Worm (Caenorhabditis elegans) whole organism, young adult: ENCODE data around the gene srh-244.

ENCODE experiments used
- C06A6.2 ChIP-seq: fragments of 200-800 bp; sonication (Bioruptor generic); conservative IDR thresholded peaks from 2 replicates; pipeline ENCODE4 v1.3.6; 2022; ENCODE audit warnings: missing genetic modification characterization, missing compliant biosample characterization
- C17E4.6 ChIP-seq: fragments of 200-800 bp; sonication (Bioruptor generic); IDR thresholded peaks from 2 replicates; pipeline ENCODE4 v1.3.6; 2022; ENCODE audit warnings: missing genetic modification reagents, missing genetic modification characterization, missing compliant biosample characterization
- F33H1.4 ChIP-seq: fragments of 200-800 bp; sonication (Bioruptor generic); IDR thresholded peaks from 2 replicates; pipeline ENCODE4 v1.3.6; 2022; ENCODE audit warnings: missing genetic modification reagents, missing genetic modification characterization, missing compliant biosample characterization
- F39B2.1 ChIP-seq: fragments of 200-800 bp; sonication (Bioruptor generic); IDR thresholded peaks from 2 replicates; pipeline ENCODE4 v1.3.6; 2022; ENCODE audit warnings: missing genetic modification reagents, missing genetic modification characterization, missing compliant biosample characterization
- F52B5.7 ChIP-seq: sonication (generic microtip); optimal IDR thresholded peaks from 2 replicates; lab custom pipeline; 2016; ENCODE audit warnings: mild to moderate bottlenecking, missing genetic modification characterization, missing compliant biosample characterization
- T07F8.4 ChIP-seq: sonication (generic microtip); optimal IDR thresholded peaks from 2 replicates; lab custom pipeline; 2016; ENCODE audit warnings: mild to moderate bottlenecking, missing genetic modification characterization, moderate library complexity, missing compliant biosample characterization
- T26A5.8 ChIP-seq: sonication (generic microtip); optimal IDR thresholded peaks from 2 replicates; lab custom pipeline; 2016; ENCODE audit warnings: missing genetic modification characterization, missing compliant biosample characterization
- Y56A3A.18 ChIP-seq: fragments of 200-800 bp; sonication (Bioruptor generic); IDR thresholded peaks from 2 replicates; pipeline ENCODE4 v1.3.6; 2022; ENCODE audit warnings: missing genetic modification reagents, missing genetic modification characterization, missing compliant biosample characterization
- Y67H2A.10 ChIP-seq: fragments of 200-800 bp; sonication (Bioruptor generic); conservative IDR thresholded peaks from 2 replicates; pipeline ENCODE4 v1.3.6; 2022; ENCODE audit warnings: missing genetic modification reagents, missing genetic modification characterization, missing compliant biosample characterization
- Y79H2A.3 ChIP-seq: fragments of 200-800 bp; sonication (Bioruptor generic); conservative IDR thresholded peaks from 2 replicates; pipeline ENCODE4 v1.3.6; 2022; ENCODE audit warnings: missing genetic modification reagents, missing genetic modification characterization, missing compliant biosample characterization
- ama-1 ChIP-seq, 3 experiments: fragments of 150-350 bp in 1 of 3; sonication (generic microtip) in 2 of 3; optimal IDR thresholded peaks; 2 replicates each; lab custom pipeline; 2014 to 2018; ENCODE audit warnings: missing biosample characterization in 2 of 3, missing genetic modification characterization in 2 of 3, missing genetic modification reagents in 2 of 3
- aptf-3 ChIP-seq: fragments of 200-800 bp; sonication (Bioruptor generic); IDR thresholded peaks from 2 replicates; pipeline ENCODE4 v1.3.6; 2022; ENCODE audit warnings: missing genetic modification characterization, missing compliant biosample characterization
- atf-7 ChIP-seq: sonication (generic microtip); optimal IDR thresholded peaks from 2 replicates; lab custom pipeline; 2017; ENCODE audit warnings: mild to moderate bottlenecking, missing genetic modification characterization, missing compliant biosample characterization
- attf-5 ChIP-seq: fragments of 200-800 bp; sonication (Bioruptor generic); optimal IDR thresholded peaks from 2 replicates; lab custom pipeline; 2018; ENCODE audit warnings: mild to moderate bottlenecking, missing genetic modification characterization, missing compliant biosample characterization
- cebp-2 ChIP-seq: fragments of 200-800 bp; sonication (Bioruptor generic); IDR thresholded peaks from 2 replicates; pipeline ENCODE4 v1.3.6; 2022; ENCODE audit warnings: missing genetic modification characterization, missing compliant biosample characterization
- ceh-100 ChIP-seq: fragments of 200-800 bp; sonication (Bioruptor generic); IDR thresholded peaks from 2 replicates; pipeline ENCODE4 v1.3.6; 2022; ENCODE audit warnings: missing genetic modification reagents, missing genetic modification characterization, missing compliant biosample characterization
- ceh-27 ChIP-seq: fragments of 200-800 bp; sonication (Bioruptor generic); optimal IDR thresholded peaks from 2 replicates; lab custom pipeline; 2018; ENCODE audit warnings: mild to moderate bottlenecking, missing genetic modification characterization, moderate library complexity, missing compliant biosample characterization
- ceh-40 ChIP-seq: fragments of 200-800 bp; sonication (Bioruptor generic); IDR thresholded peaks from 2 replicates; pipeline ENCODE4 v1.3.6; 2022; ENCODE audit warnings: missing genetic modification characterization, missing compliant biosample characterization
- dox-1 ChIP-seq: fragments of 200-800 bp; sonication (Bioruptor generic); IDR thresholded peaks from 2 replicates; pipeline ENCODE4 v1.3.6; 2022; ENCODE audit warnings: missing genetic modification reagents, missing genetic modification characterization, missing compliant biosample characterization
- dpff-1 ChIP-seq: sonication (generic microtip); optimal IDR thresholded peaks from 2 replicates; lab custom pipeline; 2017; ENCODE audit warnings: mild to moderate bottlenecking, missing genetic modification characterization, missing compliant biosample characterization
- egrh-3 ChIP-seq: fragments of 200-800 bp; sonication (Bioruptor generic); IDR thresholded peaks from 2 replicates; pipeline ENCODE4 v1.3.6; 2022; ENCODE audit warnings: missing genetic modification reagents, missing genetic modification characterization, missing compliant biosample characterization
- ekl-4 ChIP-seq: fragments of 200-800 bp; sonication (Bioruptor generic); IDR thresholded peaks from 2 replicates; pipeline ENCODE4 v1.3.6; 2022; ENCODE audit warnings: missing genetic modification reagents, missing genetic modification characterization, missing compliant biosample characterization
- gei-17 ChIP-seq: fragments of 200-800 bp; sonication (Bioruptor generic); optimal IDR thresholded peaks from 2 replicates; lab custom pipeline; 2018; ENCODE audit warnings: mild to moderate bottlenecking, missing genetic modification characterization, missing compliant biosample characterization
- hmg-20 ChIP-seq: fragments of 200-800 bp; sonication (Bioruptor generic); IDR thresholded peaks from 2 replicates; pipeline ENCODE4 v1.3.6; 2022; ENCODE audit warnings: missing genetic modification reagents, missing genetic modification characterization, missing compliant biosample characterization
- hrde-1 ChIP-seq: sonication (generic microtip); optimal IDR thresholded peaks from 2 replicates; lab custom pipeline; 2016; ENCODE audit warnings: missing genetic modification characterization, mild to moderate bottlenecking, missing compliant biosample characterization, moderate library complexity, missing genotype, missing genetic modification reagents, borderline replicate concordance
- lag-1 ChIP-seq: fragments of 200-800 bp; sonication (Bioruptor generic); IDR thresholded peaks from 2 replicates; pipeline ENCODE4 v1.3.6; 2022; ENCODE audit warnings: missing genetic modification reagents, missing genetic modification characterization, missing compliant biosample characterization
- let-526 ChIP-seq: fragments of 200-800 bp; sonication (Bioruptor generic); IDR thresholded peaks from 2 replicates; pipeline ENCODE4 v1.3.6; 2022; ENCODE audit warnings: missing genetic modification reagents, missing genetic modification characterization, missing compliant biosample characterization
- let-607 ChIP-seq, 2 experiments: fragments of 200-800 bp in 1 of 2; sonication (Bioruptor generic) in 1 of 2; sonication (generic microtip) in 1 of 2; optimal IDR thresholded peaks; 2 replicates each; lab custom pipeline; 2016 to 2018; ENCODE audit warnings: mild to moderate bottlenecking in 2 of 2, missing compliant biosample characterization in 2 of 2, missing genetic modification characterization in 2 of 2, moderate library complexity in 2 of 2, missing genotype in 1 of 2
- lin-35 ChIP-seq, 3 experiments: fragments of 150-350 bp in 2 of 3; sonication (generic microtip) in 1 of 3; optimal IDR thresholded peaks; 2 replicates each; lab custom pipeline; 2014 to 2018; ENCODE audit warnings: missing biosample characterization in 3 of 3, missing genetic modification characterization in 3 of 3, missing genetic modification reagents in 3 of 3
- lin-54 ChIP-seq: fragments of 200-800 bp; sonication (Bioruptor generic); optimal IDR thresholded peaks from 2 replicates; lab custom pipeline; 2018; ENCODE audit warnings: mild to moderate bottlenecking, missing genetic modification characterization, missing compliant biosample characterization
- madf-10 ChIP-seq: sonication (generic microtip); optimal IDR thresholded peaks from 2 replicates; lab custom pipeline; 2016; ENCODE audit warnings: mild to moderate bottlenecking, missing genetic modification characterization, missing compliant biosample characterization
- mcd-1 ChIP-seq: fragments of 200-800 bp; sonication (Bioruptor generic); IDR thresholded peaks from 2 replicates; pipeline ENCODE4 v1.3.6; 2022; ENCODE audit warnings: missing genetic modification reagents, missing genetic modification characterization, missing compliant biosample characterization
- mel-28 ChIP-seq: sonication (generic microtip); optimal IDR thresholded peaks from 2 replicates; lab custom pipeline; 2016; ENCODE audit warnings: borderline replicate concordance, mild to moderate bottlenecking, missing genetic modification characterization, missing compliant biosample characterization
- nhr-179 ChIP-seq: sonication (generic microtip); optimal IDR thresholded peaks from 2 replicates; lab custom pipeline; 2016; ENCODE audit warnings: mild to moderate bottlenecking, missing genetic modification characterization, missing compliant biosample characterization
- nhr-80 ChIP-seq: sonication (generic microtip); optimal IDR thresholded peaks from 2 replicates; lab custom pipeline; 2016; ENCODE audit warnings: missing genetic modification characterization, missing compliant biosample characterization
- rcor-1 ChIP-seq: fragments of 200-800 bp; sonication (Bioruptor generic); IDR thresholded peaks from 2 replicates; pipeline ENCODE4 v1.3.6; 2022; ENCODE audit warnings: missing genetic modification reagents, missing genetic modification characterization, missing compliant biosample characterization
- rec-8 ChIP-seq, 2 experiments: sonication (generic microtip); optimal IDR thresholded peaks; 2 replicates each; lab custom pipeline; 2016; ENCODE audit warnings: mild to moderate bottlenecking in 2 of 2, missing genetic modification characterization in 2 of 2, missing genetic modification reagents in 2 of 2, missing genotype in 2 of 2, missing biosample characterization in 1 of 2, missing compliant biosample characterization in 1 of 2, moderate library complexity in 1 of 2
- snpc-1.1 ChIP-seq: sonication (generic microtip); optimal IDR thresholded peaks from 2 replicates; lab custom pipeline; 2017; ENCODE audit warnings: missing genetic modification characterization, mild to moderate bottlenecking, missing compliant biosample characterization, antibody characterized with exemption, moderate library complexity, missing genotype, missing genetic modification reagents; ENCODE audit not compliant: insufficient read depth
- tbx-9 ChIP-seq: sonication (generic microtip); optimal IDR thresholded peaks from 2 replicates; lab custom pipeline; 2016; ENCODE audit warnings: borderline replicate concordance, missing genetic modification characterization, inconsistent platforms, missing compliant biosample characterization
- tlf-1 ChIP-seq: fragments of 200-800 bp; sonication (Bioruptor generic); optimal IDR thresholded peaks from 2 replicates; lab custom pipeline; 2018; ENCODE audit warnings: mild to moderate bottlenecking, missing genetic modification characterization, missing compliant biosample characterization
- unc-130 ChIP-seq: sonication (generic microtip); optimal IDR thresholded peaks from 2 replicates; lab custom pipeline; 2016; ENCODE audit warnings: missing genetic modification reagents, missing genetic modification characterization, missing compliant biosample characterization
- zfh-2 ChIP-seq: fragments of 200-800 bp; sonication (Bioruptor generic); conservative IDR thresholded peaks from 2 replicates; pipeline ENCODE4 v1.3.6; 2022; ENCODE audit warnings: missing genetic modification reagents, missing genetic modification characterization, missing compliant biosample characterization
- ztf-18 ChIP-seq: sonication (generic microtip); optimal IDR thresholded peaks from 2 replicates; lab custom pipeline; 2016; ENCODE audit warnings: missing genotype, mild to moderate bottlenecking, missing genetic modification characterization, missing compliant biosample characterization
- ztf-6 ChIP-seq: fragments of 200-800 bp; sonication (Bioruptor generic); IDR thresholded peaks from 2 replicates; pipeline ENCODE4 v1.3.6; 2022; ENCODE audit warnings: missing genetic modification reagents, missing genetic modification characterization, missing compliant biosample characterization

srh-244 gene

DNA sequence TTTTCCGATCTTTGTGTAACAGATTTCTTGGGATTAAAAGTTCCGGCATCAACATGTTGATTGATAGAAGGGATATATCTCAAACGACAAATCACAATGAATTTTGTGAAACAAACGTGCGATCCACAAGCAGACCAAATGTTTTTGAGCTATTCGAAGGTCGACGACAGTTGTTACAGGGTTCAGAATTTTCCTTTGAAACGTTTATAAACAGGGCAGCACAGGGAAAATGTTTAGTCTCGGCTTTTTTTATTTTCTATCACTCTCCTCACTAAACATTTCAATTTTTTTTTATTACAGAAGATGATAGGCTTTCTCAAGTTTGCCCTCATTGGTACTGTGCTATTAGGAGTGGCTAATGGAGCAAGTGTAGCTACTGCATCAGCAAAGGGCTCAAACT, 21.3 kb downstream of the srh-244 start, which contains the start of gene exc-13:
Gene exc-13 (plus strand): TSS at position 301 of the 400 bp plus-strand sequence.
- TF ChIP-seq C06A6.2 (GFP tag; lab: Robert Waterston, UW) (no peak), atf-7 (no peak)

DNA sequence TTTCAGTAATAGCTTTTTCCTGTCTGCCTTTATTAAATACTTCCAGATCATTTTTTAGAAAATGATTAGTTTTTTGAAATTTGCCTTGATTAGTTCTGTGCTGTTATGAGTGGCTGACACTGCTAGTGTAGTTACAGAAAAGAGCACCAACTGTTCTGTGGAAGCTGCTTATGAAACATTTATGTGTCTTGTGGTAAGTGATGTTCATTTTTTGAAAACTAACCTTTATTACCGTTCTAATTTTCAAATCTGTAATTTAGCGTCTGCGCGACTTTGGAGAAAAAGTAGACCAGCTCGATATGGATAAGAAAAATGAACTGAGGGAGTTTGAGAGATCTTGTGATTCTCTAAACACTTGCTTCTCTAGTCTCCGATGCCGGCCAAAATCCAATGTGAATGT, 26.0 kb downstream of the srh-244 start, which contains the start of gene srj-14:
Gene srj-14 (plus strand): TSS at position 131 of the 400 bp plus-strand sequence.
- TF ChIP-seq let-607 (tag; optimal IDR thresholded peaks at IDR 0.05; lab: Kevin White, UChicago) (no peak), hmg-20 (GFP tag; lab: Robert Waterston, UW) (no peak), C17E4.6 (no peak), hrde-1 (tag; lab: Kevin White, UChicago) (no peak), ztf-6 (GFP tag; lab: Robert Waterston, UW) (no peak), Y56A3A.18 (GFP tag; lab: Robert Waterston, UW) (no peak), aptf-3 (GFP tag; lab: Robert Waterston, UW) (no peak), cebp-2 (GFP tag; lab: Robert Waterston, UW) (no peak), madf-10 (no peak), mcd-1 (GFP tag; lab: Robert Waterston, UW) (no peak), ekl-4 (GFP tag; lab: Robert Waterston, UW) (no peak), nhr-80 (tag; lab: Kevin White, UChicago) (no peak), egrh-3 (no peak), zfh-2 (GFP tag; lab: Robert Waterston, UW) (no peak), T26A5.8 (tag; lab: Kevin White, UChicago) (no peak)
- TF ChIP-seq, all 124 proteins: peak for 0

DNA sequence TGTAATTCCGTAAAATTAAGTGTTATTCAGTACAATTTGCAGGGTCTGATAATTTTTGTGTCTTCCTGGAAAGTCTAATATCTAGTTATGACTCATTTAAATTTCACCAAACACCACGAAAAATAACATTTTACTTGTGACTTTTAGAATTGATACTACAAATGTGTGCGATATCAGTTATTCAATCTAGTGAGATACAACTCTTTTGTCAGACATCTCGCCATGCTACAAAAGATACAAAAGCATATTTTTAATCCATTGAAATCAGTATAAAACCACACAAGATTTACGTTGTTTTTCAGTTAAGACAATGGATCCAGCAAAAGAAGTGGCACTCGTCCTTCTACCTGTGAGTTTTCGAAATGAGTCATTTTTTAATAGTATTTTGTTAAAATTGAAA, 30.5 kb downstream of the srh-244 start, which contains the start of gene srx-56:
Gene srx-56 (plus strand): TSS at position 301 of the 400 bp plus-strand sequence.
- TF ChIP-seq ceh-100 (GFP tag; lab: Robert Waterston, UW) (no peak), tlf-1 (no peak), cebp-2 (GFP tag; lab: Robert Waterston, UW) (no peak), gei-17 (GFP tag; lab: Kevin White, UChicago) (no peak), attf-5 (GFP tag; lab: Kevin White, UChicago) (no peak), ceh-40 (GFP tag; lab: Robert Waterston, UW) (no peak), unc-130 (GFP tag; lab: Kevin White, UChicago) (no peak), Y79H2A.3 (GFP tag; lab: Robert Waterston, UW) (no peak), ama-1 (optimal IDR thresholded peaks at IDR 0.05; lab: Kevin White, UChicago) (no peak), ama-1 (GFP tag; optimal IDR thresholded peaks at IDR 0.05; lab: Kevin White, UChicago) (no peak), ceh-27 (GFP tag; lab: Kevin White, UChicago) (no peak), Y56A3A.18 (GFP tag; lab: Robert Waterston, UW) (no peak), tbx-9 (tag; lab: Kevin White, UChicago) (no peak), F33H1.4 (GFP tag; lab: Robert Waterston, UW) (no peak), dox-1 (GFP tag; lab: Robert Waterston, UW) (no peak)

DNA sequence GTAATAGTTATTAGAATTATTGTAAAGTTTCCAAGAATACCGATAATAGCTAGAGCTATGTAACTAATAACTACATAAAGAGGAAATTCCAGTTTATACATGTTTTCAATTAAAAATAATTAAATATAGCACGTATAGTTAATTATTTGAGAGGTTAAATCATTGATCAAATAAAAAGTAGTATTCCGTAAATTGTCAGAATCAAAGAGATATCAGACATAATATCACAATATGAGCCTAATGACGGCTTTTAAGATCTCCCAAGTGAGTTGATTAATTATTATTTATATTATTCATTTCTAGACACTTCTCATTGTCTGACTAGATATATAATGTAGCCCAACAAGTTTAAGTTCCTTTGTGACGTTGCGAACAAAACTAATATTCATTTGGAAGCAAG, 35.8 kb downstream of the srh-244 start, which contains the start of gene srsx-24:
Gene srsx-24 (minus strand): TSS at position 101 of the 400 bp plus-strand sequence.
- TF ChIP-seq T07F8.4 (tag; lab: Kevin White, UChicago) = no peak
- no peak for TF ChIP-seq Y67H2A.10 (GFP tag; lab: Robert Waterston, UW)
- TF ChIP-seq F39B2.1 (GFP tag; lab: Robert Waterston, UW) = no peak
- no peak for TF ChIP-seq F52B5.7 (tag; lab: Kevin White, UChicago)
- no peak for TF ChIP-seq ama-1 (optimal IDR thresholded peaks at IDR 0.05; lab: Kevin White, UChicago)
- TF ChIP-seq ama-1 (GFP tag; optimal IDR thresholded peaks at IDR 0.05; lab: Kevin White, UChicago) = no peak
- no peak for TF ChIP-seq mel-28 (tag; lab: Kevin White, UChicago)
- no peak for TF ChIP-seq nhr-179 (tag; lab: Kevin White, UChicago)
- no peak for TF ChIP-seq aptf-3 (GFP tag; lab: Robert Waterston, UW)
- no peak for TF ChIP-seq snpc-1.1 (tag; lab: Kevin White, UChicago)
- TF ChIP-seq rcor-1 (GFP tag; lab: Robert Waterston, UW) = no peak
- no peak for TF ChIP-seq let-526
- no peak for TF ChIP-seq ztf-18 (tag; lab: Kevin White, UChicago)
- TF ChIP-seq rec-8 (tag; optimal IDR thresholded peaks at IDR 0.05; lab: Kevin White, UChicago) = no peak
- TF ChIP-seq dpff-1 (tag; lab: Kevin White, UChicago) = no peak
- TF ChIP-seq lag-1 (GFP tag; lab: Robert Waterston, UW) = no peak
- no peak for TF ChIP-seq lin-54 (GFP tag; lab: Kevin White, UChicago)
- TF ChIP-seq lin-35 (GFP tag; optimal IDR thresholded peaks at IDR 0.05; lab: Kevin White, UChicago) = no peak
